Worm (Caenorhabditis elegans): ENCODE results near the gene rcan-1.

rcan-1 gene

DNA sequence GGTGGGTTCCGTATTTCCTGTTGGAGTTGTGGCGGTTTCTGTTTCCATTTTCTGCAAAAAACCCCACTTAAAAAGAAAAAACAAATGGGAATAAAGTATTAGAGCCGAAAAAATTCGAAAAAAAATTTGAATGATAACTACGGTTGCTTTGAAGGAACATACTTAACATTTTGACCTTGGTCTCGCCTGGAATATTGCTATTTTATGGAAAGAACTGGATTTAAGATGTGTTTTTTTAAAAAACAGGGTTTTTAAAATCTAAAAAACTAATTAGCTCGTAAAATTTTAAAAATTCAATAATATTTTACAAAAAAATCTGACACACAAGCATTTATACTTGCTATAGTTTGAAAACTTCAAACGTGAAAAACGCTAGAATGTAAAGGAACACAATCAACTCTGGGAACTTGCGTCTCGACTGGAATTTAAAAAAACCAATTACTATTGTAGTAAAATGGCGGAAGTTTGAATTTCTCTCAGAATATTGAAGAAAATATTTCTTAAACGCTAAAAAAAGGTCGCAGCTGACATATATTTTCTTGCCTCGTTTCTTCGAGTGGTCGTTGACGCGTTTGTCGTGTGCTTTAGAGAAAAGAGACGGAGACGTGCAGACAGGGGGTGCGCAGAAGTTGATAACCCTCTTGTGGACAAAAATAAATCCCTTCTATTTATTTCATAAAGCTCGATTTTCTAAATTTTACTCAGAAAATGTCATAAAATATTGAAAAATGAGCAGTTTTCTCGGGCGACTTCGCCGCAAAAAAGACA, 14.2 kb upstream of the rcan-1 start, which contains the start of the genes lgg-3 and rgs-5 (continued):
- TF ChIP-seq grh-1 (GFP tag; IDR thresholded peaks at IDR 0.05): no peak
- no peak for TF ChIP-seq fos-1 (tag; optimal IDR thresholded peaks at IDR 0.05)
- TF ChIP-seq ztf-11 (tag; optimal IDR thresholded peaks at IDR 0.05): no peak
- no peak for TF ChIP-seq nhr-77 (tag; optimal IDR thresholded peaks at IDR 0.05)
- no peak for TF ChIP-seq tbx-2 (tag; optimal IDR thresholded peaks at IDR 0.05)
- TF ChIP-seq egl-27 (tag; optimal IDR thresholded peaks at IDR 0.05): no peak
- no peak for TF ChIP-seq pax-3 (tag; optimal IDR thresholded peaks at IDR 0.05)
- no peak for TF ChIP-seq zip-4 (GFP tag; optimal IDR thresholded peaks at IDR 0.05)
- no peak for TF ChIP-seq C34B4.2 (tag; optimal IDR thresholded peaks at IDR 0.05)
- TF ChIP-seq ceh-82 (tag; optimal IDR thresholded peaks at IDR 0.05): peak in 1 of 3 experiments; percentile 34
- peak; percentile 18 for TF ChIP-seq lin-15B (tag; optimal IDR thresholded peaks at IDR 0.05)
- peak; percentile 30 to 62 for TF ChIP-seq lsy-2 (tag; optimal IDR thresholded peaks at IDR 0.05)
- no peak for TF ChIP-seq F16B12.6 (tag; optimal IDR thresholded peaks at IDR 0.05)
- no peak for TF ChIP-seq jun-1 (tag; optimal IDR thresholded peaks at IDR 0.05)
- TF ChIP-seq vab-15 (tag; optimal IDR thresholded peaks at IDR 0.05): no peak
- TF ChIP-seq hlh-4 (tag; optimal IDR thresholded peaks at IDR 0.05): no peak
- no peak for TF ChIP-seq mab-9 (GFP tag; IDR thresholded peaks at IDR 0.05)
- TF ChIP-seq mef-2 (tag; optimal IDR thresholded peaks at IDR 0.05): no peak
- TF ChIP-seq unc-98 (GFP tag; IDR thresholded peaks at IDR 0.05): no peak
- peak; percentile 14 to 64 (median 48) for TF ChIP-seq dpl-1 (GFP tag; optimal IDR thresholded peaks at IDR 0.05)
- no peak for TF ChIP-seq nhr-47 (tag; optimal IDR thresholded peaks at IDR 0.05)
- no peak for TF ChIP-seq lin-39 (tag; optimal IDR thresholded peaks at IDR 0.05)
- no peak for TF ChIP-seq nhr-12 (tag; optimal IDR thresholded peaks at IDR 0.05)
- peak; percentile 34 for TF ChIP-seq rnt-1 (tag; optimal IDR thresholded peaks at IDR 0.05)
- peak in 1 of 6 experiments; percentile 28 for TF ChIP-seq elt-3 (tag; optimal IDR thresholded peaks at IDR 0.05)
- no peak for TF ChIP-seq dsc-1 (tag; optimal IDR thresholded peaks at IDR 0.05)
- TF ChIP-seq ceh-63 (GFP tag; optimal IDR thresholded peaks at IDR 0.05): no peak
- no peak for TF ChIP-seq elt-2 (tag; optimal IDR thresholded peaks at IDR 0.05)
- TF ChIP-seq unc-30 (tag; optimal IDR thresholded peaks at IDR 0.05): no peak
- no peak for TF ChIP-seq Y116A8C.19 (tag; optimal IDR thresholded peaks at IDR 0.05; ENCODE audit: borderline replicate concordance)
- peak; percentile 10 to 70 for TF ChIP-seq lin-35 (GFP tag; optimal IDR thresholded peaks at IDR 0.05)
- no peak for TF ChIP-seq unc-86 (tag; optimal IDR thresholded peaks at IDR 0.05)
- TF ChIP-seq ceh-88 (GFP tag; IDR thresholded peaks at IDR 0.05): no peak
- TF ChIP-seq pqm-1 (tag; optimal IDR thresholded peaks at IDR 0.05): no peak
- no peak for TF ChIP-seq nhr-28 (tag; optimal IDR thresholded peaks at IDR 0.05)
- TF ChIP-seq hpl-2 (GFP tag; optimal IDR thresholded peaks at IDR 0.05): no peak
- TF ChIP-seq snpc-4 (tag; optimal IDR thresholded peaks at IDR 0.05): no peak
- TF ChIP-seq fkh-10 (GFP tag; optimal IDR thresholded peaks at IDR 0.05): no peak
- no peak for TF ChIP-seq efl-3 (GFP tag; optimal IDR thresholded peaks at IDR 0.05)
- TF ChIP-seq mep-1 (tag; optimal IDR thresholded peaks at IDR 0.05): peak; percentile 15
- no peak for TF ChIP-seq ceh-8 (GFP tag; optimal IDR thresholded peaks at IDR 0.05)

DNA sequence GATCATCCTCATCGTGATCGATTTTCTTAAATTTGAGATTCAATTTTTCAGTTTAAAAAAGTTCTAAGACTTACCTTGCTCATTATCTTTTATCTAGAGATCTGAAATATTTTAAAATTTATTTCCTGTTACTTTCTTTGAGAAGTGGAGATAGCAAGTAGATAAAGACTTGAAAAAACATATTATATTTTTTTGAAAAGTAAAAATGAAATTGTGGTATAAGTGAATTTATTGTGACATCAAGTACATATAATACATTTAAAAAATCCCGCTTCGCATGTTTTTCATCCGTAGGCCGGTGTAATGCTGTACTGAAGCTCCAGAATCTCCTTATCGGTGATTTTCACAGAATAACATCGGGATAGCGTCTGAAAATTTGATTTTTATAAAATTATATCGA, 13.4 kb upstream of the rcan-1 start, which contains the start of gene B0336.7:
Gene B0336.7, minus strand, starts transcription at position 101 of the 400 bp plus-strand sequence.
- TF ChIP-seq rnt-1 (tag; optimal IDR thresholded peaks at IDR 0.05) (no peak), ces-1 (GFP tag; optimal IDR thresholded peaks at IDR 0.05) (no peak), mep-1 (tag; optimal IDR thresholded peaks at IDR 0.05) (no peak)

Measured in whole organism, L1 larva.